Worm (Caenorhabditis elegans): Measurements from ENCODE around the gene Y19D2B.2.

Gene Y19D2B.2

ce11 chrII:10924669-10925068 lies 621 bp downstream of the Y19D2B.2 start (continued):
- TF ChIP-seq nhr-77 (tag; optimal IDR thresholded peaks at IDR 0.05) (peak; percentile 84), dve-1 (tag; optimal IDR thresholded peaks at IDR 0.05; ENCODE audit: insufficient read depth) (peak; percentile 93), set-16 (GFP tag; IDR thresholded peaks at IDR 0.05) (no peak)

ce11 chrII:10925804-10926570 lies 1.9 kb downstream of the Y19D2B.2 start, which contains the start of gene metr-1:
Gene metr-1 (plus strand): TSS chrII:10926561.
- TF ChIP-seq nhr-10 (tag; optimal IDR thresholded peaks at IDR 0.05) (no peak), unc-39 (tag; optimal IDR thresholded peaks at IDR 0.05) (no peak), T20F7.1 (GFP tag; optimal IDR thresholded peaks at IDR 0.05) (no peak), php-3 (GFP tag; IDR thresholded peaks at IDR 0.05) (no peak), zip-11 (GFP tag; IDR thresholded peaks at IDR 0.05) (no peak), duxl-1 (tag; optimal IDR thresholded peaks at IDR 0.05; ENCODE audit: poor library complexity) (no peak), T26A8.4 (GFP tag; IDR thresholded peaks at IDR 0.05) (no peak), nhr-6 (tag; optimal IDR thresholded peaks at IDR 0.05) (no peak), ztf-11 (tag; optimal IDR thresholded peaks at IDR 0.05) (no peak), snpc-4 (tag; optimal IDR thresholded peaks at IDR 0.05) (no peak), aly-2 (tag; optimal IDR thresholded peaks at IDR 0.05) (no peak), F44E2.7 (GFP tag; IDR thresholded peaks at IDR 0.05) (no peak), hmg-1.1 (GFP tag; IDR thresholded peaks at IDR 0.05) (0 out of 2 replicates have a peak, but pooled peaks have one; percentile 15), pqm-1 (tag; optimal IDR thresholded peaks at IDR 0.05) (no peak), ces-1 (GFP tag; optimal IDR thresholded peaks at IDR 0.05) (no peak), ceh-62 (tag; optimal IDR thresholded peaks at IDR 0.05) (no peak), daf-16 (GFP tag; optimal IDR thresholded peaks at IDR 0.05) (no peak), daf-16 (tag; optimal IDR thresholded peaks at IDR 0.05) (peak; percentile 63), mdl-1 (tag; optimal IDR thresholded peaks at IDR 0.05) (peak in 1 of 2 experiments; percentile 41), ceh-28 (tag; optimal IDR thresholded peaks at IDR 0.05) (no peak), gei-8 (GFP tag; optimal IDR thresholded peaks at IDR 0.05) (no peak), hlh-11 (tag; optimal IDR thresholded peaks at IDR 0.05) (peak; percentile 60), dpl-1 (GFP tag; optimal IDR thresholded peaks at IDR 0.05) (peak; percentile 83), ctbp-1 (GFP tag; IDR thresholded peaks at IDR 0.05) (no peak), nhr-48 (tag; optimal IDR thresholded peaks at IDR 0.05) (no peak), Y75B8A.6 (GFP tag; IDR thresholded peaks at IDR 0.05) (no peak), ceh-82 (tag; optimal IDR thresholded peaks at IDR 0.05) (no peak), F49E8.2 (tag; optimal IDR thresholded peaks at IDR 0.05; ENCODE audit: borderline replicate concordance) (no peak), nhr-77 (tag; optimal IDR thresholded peaks at IDR 0.05) (no peak), daf-19 (GFP tag; conservative IDR thresholded peaks at IDR 0.05) (no peak), dmd-6 (GFP tag; IDR thresholded peaks at IDR 0.05) (no peak; the same call in 1 of the 2 replicates), unc-130 (GFP tag; optimal IDR thresholded peaks at IDR 0.05) (peak; percentile 66), fos-1 (tag; optimal IDR thresholded peaks at IDR 0.05) (no peak), tag-97 (GFP tag; IDR thresholded peaks at IDR 0.05) (no peak), pha-4 (GFP tag; IDR thresholded peaks at IDR 0.05) (no peak), pha-4 (tag; optimal IDR thresholded peaks at IDR 0.05) (no peak), mes-2 (tag; optimal IDR thresholded peaks at IDR 0.05; ENCODE audit: poor library complexity, severe bottlenecking) (peak; percentile 89), nhr-28 (tag; optimal IDR thresholded peaks at IDR 0.05) (peak; percentile 32), zfp-2 (tag; optimal IDR thresholded peaks at IDR 0.05) (no peak), attf-4 (tag; optimal IDR thresholded peaks at IDR 0.05) (no peak), set-16 (GFP tag; IDR thresholded peaks at IDR 0.05) (no peak), saeg-2 (GFP tag; IDR thresholded peaks at IDR 0.05) (no peak), ZK546.5 (tag; optimal IDR thresholded peaks at IDR 0.05) (no peak), lin-13 (GFP tag; optimal IDR thresholded peaks at IDR 0.05) (no peak), mdt-29 (GFP tag; IDR thresholded peaks at IDR 0.05) (no peak), unc-62 (GFP tag; optimal IDR thresholded peaks at IDR 0.05 in 1 of 2) (peak in 1 of 2 experiments; percentile 28), unc-62 (tag; optimal IDR thresholded peaks at IDR 0.05) (no peak), F26F4.8 (GFP tag; conservative IDR thresholded peaks at IDR 0.05) (no peak)

Data from whole organism, L4 larva.